Worm (Caenorhabditis elegans) whole organism, L3 larva: ENCODE data around the gene unc-2.

ENCODE experiments used
- R02D3.7 ChIP-seq: fragments of 150-350 bp; optimal IDR thresholded peaks from 2 replicates; lab custom pipeline; 2014; ENCODE audit warnings: missing biosample characterization, missing genetic modification characterization
- aly-2 ChIP-seq: fragments of 150-350 bp; optimal IDR thresholded peaks from 2 replicates; lab custom pipeline; 2014; ENCODE audit warnings: missing biosample characterization, missing genetic modification characterization
- ama-1 ChIP-seq: fragments of 150-350 bp; optimal IDR thresholded peaks from 2 replicates; lab custom pipeline; 2018
- lin-39 ChIP-seq: fragments of 150-350 bp; optimal IDR thresholded peaks from 2 replicates; lab custom pipeline; 2018; ENCODE audit warnings: missing biosample characterization, missing genetic modification reagents, missing genetic modification characterization
- nhr-11 ChIP-seq: fragments of 150-350 bp; optimal IDR thresholded peaks from 2 replicates; lab custom pipeline; 2014; ENCODE audit warnings: missing biosample characterization, missing genetic modification characterization
- nhr-77 ChIP-seq: fragments of 150-350 bp; optimal IDR thresholded peaks from 2 replicates; lab custom pipeline; 2014; ENCODE audit warnings: missing biosample characterization, missing genetic modification characterization
- sea-2 ChIP-seq: fragments of 150-350 bp; sonication (generic microtip); optimal IDR thresholded peaks from 4 replicates; lab custom pipeline; 2014; ENCODE audit warnings: missing biosample characterization, missing genetic modification reagents, missing genetic modification characterization
- unc-39 ChIP-seq: sonication (generic microtip); optimal IDR thresholded peaks from 4 replicates; lab custom pipeline; 2017; ENCODE audit warnings: missing biosample characterization, missing genetic modification characterization
- ztf-4 ChIP-seq: fragments of 150-350 bp; optimal IDR thresholded peaks from 2 replicates; lab custom pipeline; 2014; ENCODE audit warnings: missing biosample characterization, missing genetic modification characterization

DNA sequence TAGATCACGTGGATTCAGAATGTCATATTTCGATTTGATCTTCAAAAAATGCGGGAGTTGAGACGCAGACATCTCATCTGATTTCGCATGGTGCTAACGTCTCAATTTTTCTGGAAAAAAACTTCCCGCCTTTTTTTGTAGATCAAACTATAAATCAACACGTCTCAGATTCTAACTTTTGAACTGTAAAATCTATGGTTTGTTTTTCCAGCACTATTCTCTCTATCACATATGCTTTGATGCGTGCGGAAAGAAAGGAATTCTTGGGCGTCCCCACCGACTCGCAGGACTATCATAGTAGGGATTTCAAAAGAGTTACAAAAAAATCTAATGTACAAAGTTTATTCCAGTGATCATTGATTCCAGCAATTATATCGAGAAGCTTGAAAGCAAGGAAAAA lies 65.7 kb downstream of the unc-2 start:
- TF ChIP-seq ztf-4 (tag; lab: Kevin White, UChicago) (no peak), unc-39 (tag; lab: Kevin White, UChicago) (no peak), aly-2 (tag; lab: Kevin White, UChicago) (no peak), ama-1 (no peak), sea-2 (GFP tag; lab: Kevin White, UChicago) (no peak), nhr-11 (no peak), lin-39 (tag; lab: Kevin White, UChicago) (no peak), nhr-77 (tag; lab: Kevin White, UChicago) (no peak), R02D3.7 (tag; lab: Kevin White, UChicago) (no peak)
